Fruit fly (Drosophila melanogaster) whole organism, prepupa: ENCODE measurements around the gene CG13255.

Experiments used
- Blimp-1 ChIP-seq: fragments of 200-800 bp; sonication (Bioruptor generic); optimal IDR thresholded peaks from 3 replicates; lab custom pipeline; 2017; ENCODE audit warnings: missing biosample characterization, missing genetic modification characterization, mild to moderate bottlenecking, moderate library complexity, missing genetic modification reagents
- CG10631 ChIP-seq: fragments of 200-800 bp; sonication (Bioruptor generic); optimal IDR thresholded peaks from 2 replicates; lab custom pipeline; 2016; ENCODE audit warnings: missing biosample characterization, missing genetic modification characterization
- CG10669 ChIP-seq: fragments of 200-800 bp; sonication (Bioruptor generic); optimal IDR thresholded peaks from 3 replicates; lab custom pipeline; 2018; ENCODE audit warnings: missing biosample characterization, mild to moderate bottlenecking, missing genetic modification characterization, moderate library complexity
- CG11294 ChIP-seq: fragments of 200-800 bp; sonication (Bioruptor generic); IDR thresholded peaks from 2 replicates; pipeline ENCODE4 v1.3.6; 2022; ENCODE audit warnings: missing biosample characterization, missing genetic modification characterization
- CG11762 ChIP-seq: fragments of 200-800 bp; sonication (Bioruptor generic); optimal IDR thresholded peaks from 3 replicates; lab custom pipeline; 2016; ENCODE audit warnings: missing biosample characterization, missing genetic modification characterization; ENCODE audit not compliant: insufficient read depth
- CG15336 ChIP-seq: fragments of 200-800 bp; sonication (Bioruptor generic); IDR thresholded peaks from 2 replicates; pipeline ENCODE4 v1.3.6; 2022; ENCODE audit warnings: missing biosample characterization, missing genetic modification characterization
- CG3032 ChIP-seq: fragments of 200-800 bp; optimal IDR thresholded peaks from 2 replicates; lab custom pipeline; 2019; ENCODE audit warnings: missing biosample characterization, mild to moderate bottlenecking, missing genetic modification characterization, moderate library complexity
- CG31627 ChIP-seq: fragments of 200-800 bp; sonication (Bioruptor generic); optimal IDR thresholded peaks from 3 replicates; lab custom pipeline; 2016; ENCODE audit warnings: missing biosample characterization, missing genetic modification characterization
- CG32006 ChIP-seq: fragments of 200-800 bp; sonication (Bioruptor generic); optimal IDR thresholded peaks from 3 replicates; lab custom pipeline; 2017; ENCODE audit warnings: missing biosample characterization, mild to moderate bottlenecking, missing genetic modification characterization
- CG34406 ChIP-seq: fragments of 200-800 bp; sonication (Bioruptor generic); optimal IDR thresholded peaks from 3 replicates; lab custom pipeline; 2016; ENCODE audit warnings: missing biosample characterization, missing genetic modification characterization
- CG3919 ChIP-seq: fragments of 200-800 bp; sonication (Bioruptor generic); optimal IDR thresholded peaks from 3 replicates; lab custom pipeline; 2016; ENCODE audit warnings: missing biosample characterization, missing genetic modification characterization
- CG6163 ChIP-seq: fragments of 200-800 bp; sonication (Bioruptor generic); IDR thresholded peaks from 3 replicates; pipeline ENCODE4 v1.3.6; 2022; ENCODE audit warnings: missing biosample characterization, missing genetic modification characterization
- CG6792 ChIP-seq: fragments of 200-800 bp; sonication (Bioruptor generic); optimal IDR thresholded peaks from 3 replicates; lab custom pipeline; 2016; ENCODE audit warnings: missing biosample characterization, missing genetic modification characterization
- CG6808 ChIP-seq: fragments of 200-800 bp; sonication (Bioruptor generic); optimal IDR thresholded peaks from 3 replicates; lab custom pipeline; 2017; ENCODE audit warnings: missing biosample characterization, missing genetic modification characterization, mild to moderate bottlenecking, moderate library complexity, missing genetic modification reagents
- CG6854 ChIP-seq: fragments of 200-800 bp; sonication (Bioruptor generic); optimal IDR thresholded peaks from 2 replicates; lab custom pipeline; 2017; ENCODE audit warnings: missing biosample characterization, mild to moderate bottlenecking, missing genetic modification characterization
- CG7368 ChIP-seq: fragments of 200-800 bp; sonication (Bioruptor generic); optimal IDR thresholded peaks from 3 replicates; lab custom pipeline; 2016; ENCODE audit warnings: missing biosample characterization, missing genetic modification characterization
- CG8119 ChIP-seq: fragments of 200-800 bp; sonication (Bioruptor generic); IDR thresholded peaks from 3 replicates; pipeline ENCODE4 v1.3.6; 2022; ENCODE audit warnings: missing biosample characterization, missing genetic modification characterization
- CG8319 ChIP-seq: fragments of 200-800 bp; sonication (Bioruptor generic); optimal IDR thresholded peaks from 3 replicates; lab custom pipeline; 2016; ENCODE audit warnings: missing biosample characterization, missing genetic modification characterization
- CG8632 ChIP-seq: fragments of 200-800 bp; sonication (Bioruptor generic); optimal IDR thresholded peaks from 3 replicates; lab custom pipeline; 2016; ENCODE audit warnings: missing biosample characterization, missing genetic modification characterization
- CG9139 ChIP-seq: fragments of 200-800 bp; sonication (Bioruptor generic); optimal IDR thresholded peaks from 3 replicates; lab custom pipeline; 2017; ENCODE audit warnings: missing biosample characterization, mild to moderate bottlenecking, missing genetic modification characterization
- Eip78C ChIP-seq: fragments of 200-800 bp; sonication (Bioruptor generic); peaks from one replicate; lab custom pipeline; 2016; ENCODE audit warnings: missing biosample characterization, missing genetic modification characterization
- Hr38 ChIP-seq: sonication (Bioruptor generic); optimal IDR thresholded peaks from 2 replicates; lab custom pipeline; 2016; ENCODE audit warnings: missing biosample characterization, missing genetic modification characterization
- Lpt ChIP-seq: fragments of 200-800 bp; sonication (Bioruptor generic); optimal IDR thresholded peaks from 3 replicates; lab custom pipeline; 2016; ENCODE audit warnings: missing biosample characterization, missing genetic modification characterization
- Smox ChIP-seq: fragments of 200-800 bp; sonication (Bioruptor generic); optimal IDR thresholded peaks from 3 replicates; lab custom pipeline; 2016; ENCODE audit warnings: missing biosample characterization, missing genetic modification characterization
- Sox102F ChIP-seq: fragments of 200-800 bp; sonication (Bioruptor generic); optimal IDR thresholded peaks from 2 replicates; lab custom pipeline; 2016; ENCODE audit warnings: missing biosample characterization, mild to moderate bottlenecking, missing genetic modification characterization
- Sox14 ChIP-seq: fragments of 200-800 bp; sonication (Bioruptor generic); optimal IDR thresholded peaks from 3 replicates; lab custom pipeline; 2016; ENCODE audit warnings: missing biosample characterization, missing genetic modification characterization
- Sox15 ChIP-seq: fragments of 200-800 bp; sonication (Bioruptor generic); optimal IDR thresholded peaks from 3 replicates; lab custom pipeline; 2016; ENCODE audit warnings: missing biosample characterization, missing genetic modification characterization
- acj6 ChIP-seq: fragments of 200-800 bp; sonication (Bioruptor generic); optimal IDR thresholded peaks from 3 replicates; lab custom pipeline; 2016; ENCODE audit warnings: missing biosample characterization, missing genetic modification characterization
- cyc ChIP-seq: fragments of 200-800 bp; sonication (Bioruptor generic); optimal IDR thresholded peaks from 3 replicates; lab custom pipeline; 2016; ENCODE audit warnings: missing biosample characterization, missing genetic modification characterization
- eg ChIP-seq: fragments of 200-800 bp; sonication (Bioruptor generic); IDR thresholded peaks from 3 replicates; pipeline ENCODE4 v1.3.6; 2022; ENCODE audit warnings: missing biosample characterization, missing genetic modification characterization
- esn ChIP-seq: fragments of 200-800 bp; sonication (Bioruptor generic); optimal IDR thresholded peaks from 2 replicates; lab custom pipeline; 2016; ENCODE audit warnings: missing biosample characterization, mild to moderate bottlenecking, missing genetic modification characterization, moderate library complexity
- fd59A ChIP-seq: fragments of 200-800 bp; sonication (Bioruptor generic); optimal IDR thresholded peaks from 2 replicates; lab custom pipeline; 2017; ENCODE audit warnings: missing biosample characterization, mild to moderate bottlenecking, missing genetic modification characterization, missing genetic modification reagents
- fkh ChIP-seq: fragments of 200-800 bp; sonication (Bioruptor generic); optimal IDR thresholded peaks from 3 replicates; lab custom pipeline; 2017; ENCODE audit warnings: missing biosample characterization, mild to moderate bottlenecking, missing genetic modification characterization, moderate library complexity
- lz ChIP-seq: fragments of 200-800 bp; sonication (Bioruptor generic); optimal IDR thresholded peaks from 3 replicates; lab custom pipeline; 2016; ENCODE audit warnings: missing biosample characterization, missing genetic modification characterization
- pdm3 ChIP-seq: fragments of 200-800 bp; sonication (Bioruptor generic); optimal IDR thresholded peaks from 3 replicates; lab custom pipeline; 2016; ENCODE audit warnings: missing biosample characterization, missing genetic modification characterization
- svp ChIP-seq: fragments of 200-800 bp; sonication (Bioruptor generic); peaks from one replicate; lab custom pipeline; 2016; ENCODE audit warnings: missing biosample characterization, missing genetic modification characterization
- topi ChIP-seq: fragments of 200-800 bp; sonication (Bioruptor generic); optimal IDR thresholded peaks from 3 replicates; lab custom pipeline; 2016; ENCODE audit warnings: missing biosample characterization, missing genetic modification characterization
- vri ChIP-seq: fragments of 200-800 bp; sonication (Bioruptor generic); optimal IDR thresholded peaks from 3 replicates; lab custom pipeline; 2016; ENCODE audit warnings: missing biosample characterization, mild to moderate bottlenecking, missing genetic modification characterization

CG13255 gene

dm6 chr3L:20841465-20842109 is 4.3 kb downstream of the CG13255 start, which contains the start of the genes CSN3 and CG11456:
Gene CSN3, minus strand, starts transcription at chr3L:20841576.
Gene CG11456, plus strand, starts transcription at chr3L:20841987.
- TF ChIP-seq CG7368 = no peak
- TF ChIP-seq Eip78C = no peak
- TF ChIP-seq Blimp-1 = no peak
- TF ChIP-seq Sox102F (GFP tag; lab: Kevin White, UChicago) = no peak
- TF ChIP-seq CG6808 (GFP tag; lab: Kevin White, UChicago) = peak; percentile 58
- TF ChIP-seq cyc (GFP tag; lab: Kevin White, UChicago) = peak; percentile 53
- TF ChIP-seq Sox15 (GFP tag; lab: Kevin White, UChicago) = no peak
- peak; percentile 2 for TF ChIP-seq CG6792 (GFP tag; lab: Kevin White, UChicago)
- TF ChIP-seq Sox14 (GFP tag; lab: Kevin White, UChicago) = peak; percentile 37
- TF ChIP-seq CG10631 (GFP tag; lab: Kevin White, UChicago) = no peak
- no peak for TF ChIP-seq CG9139 (GFP tag; lab: Kevin White, UChicago)
- TF ChIP-seq Smox (GFP tag; lab: Kevin White, UChicago) = peak; percentile 12
- TF ChIP-seq lz (GFP tag; lab: Kevin White, UChicago) = peak; percentile 44
- TF ChIP-seq fd59A (GFP tag; lab: Kevin White, UChicago) = no peak
- TF ChIP-seq svp = no peak
- TF ChIP-seq CG11762 (GFP tag; lab: Kevin White, UChicago) = no peak
- peak; percentile 63 for TF ChIP-seq CG31627 (GFP tag; lab: Kevin White, UChicago)
- no peak for TF ChIP-seq CG3919

- TF ChIP-seq cyc (GFP tag; lab: Kevin White, UChicago) (no peak), lz (GFP tag; lab: Kevin White, UChicago) (no peak), CG10669 (GFP tag; lab: Kevin White, UChicago) (no peak), CG15336 (no peak), CG11762 (GFP tag; lab: Kevin White, UChicago) (no peak), CG3032 (tag; lab: Kevin White, UChicago) (no peak), esn (GFP tag; lab: Kevin White, UChicago) (no peak), fkh (no peak), Sox14 (GFP tag; lab: Kevin White, UChicago) (no peak), CG6163 (no peak), CG8632 (GFP tag; lab: Kevin White, UChicago) (no peak), CG8119 (GFP tag; lab: Robert Waterston, UW) (no peak), Lpt (GFP tag; lab: Kevin White, UChicago) (no peak)
These were observed 11.3 kb downstream of the CG13255 start for dm6 chr3L:20848572-20848971.

dm6 chr3L:20857609-20858008 is 20.3 kb downstream of the CG13255 start:
- TF ChIP-seq CG9139 (GFP tag; lab: Kevin White, UChicago) (no peak), CG8632 (GFP tag; lab: Kevin White, UChicago) (no peak), eg (GFP tag; lab: Robert Waterston, UW) (no peak), pdm3 (GFP tag; lab: Kevin White, UChicago) (no peak), Smox (GFP tag; lab: Kevin White, UChicago) (no peak), CG8119 (GFP tag; lab: Robert Waterston, UW) (no peak), Sox102F (GFP tag; lab: Kevin White, UChicago) (no peak), CG7368 (no peak), Hr38 (no peak), Sox14 (GFP tag; lab: Kevin White, UChicago) (no peak), CG32006 (GFP tag; lab: Kevin White, UChicago) (no peak), CG6854 (GFP tag; lab: Kevin White, UChicago) (no peak), esn (GFP tag; lab: Kevin White, UChicago) (no peak), CG34406 (GFP tag; lab: Kevin White, UChicago) (no peak), CG8319 (GFP tag; lab: Kevin White, UChicago) (no peak), acj6 (GFP tag; lab: Kevin White, UChicago) (no peak), CG11294 (GFP tag; lab: Robert Waterston, UW) (no peak), CG11762 (GFP tag; lab: Kevin White, UChicago) (no peak), vri (no peak), topi (no peak)
- TF ChIP-seq, all 60 proteins: peak for 0
